Fruit fly (Drosophila melanogaster): ENCODE results near the gene Patsas.

Patsas gene

dm6 chr2L:12092041-12092440 is 11.0 kb downstream of the Patsas start:
- TF ChIP-seq CG7101 (tag; optimal IDR thresholded peaks at IDR 0.05) = no peak
- no peak for TF ChIP-seq CG11617 (GFP tag; optimal IDR thresholded peaks at IDR 0.05)
- TF ChIP-seq pad (GFP tag; optimal IDR thresholded peaks at IDR 0.05) = no peak
- no peak for TF ChIP-seq Hr96 (GFP tag; optimal IDR thresholded peaks at IDR 0.05)
- no peak for TF ChIP-seq CG7045 (GFP tag; optimal IDR thresholded peaks at IDR 0.05)
- no peak for TF ChIP-seq Clk (GFP tag; optimal IDR thresholded peaks at IDR 0.05)
- TF ChIP-seq CG1620 (GFP tag; optimal IDR thresholded peaks at IDR 0.05) = no peak
- no peak for TF ChIP-seq ovo (GFP tag; optimal IDR thresholded peaks at IDR 0.05)

dm6 chr2L:12091522-12091921 is 11.6 kb downstream of the Patsas start, which contains the start of gene Pex19:
Gene Pex19 (plus strand): TSS chr2L:12091822.
- no peak for TF ChIP-seq CG11617 (GFP tag; optimal IDR thresholded peaks at IDR 0.05)
- TF ChIP-seq tj (GFP tag; optimal IDR thresholded peaks at IDR 0.05) = no peak
- no peak for TF ChIP-seq ovo (GFP tag; optimal IDR thresholded peaks at IDR 0.05)
- no peak for TF ChIP-seq Clk (GFP tag; optimal IDR thresholded peaks at IDR 0.05)
- TF ChIP-seq toe (GFP tag; optimal IDR thresholded peaks at IDR 0.05) = no peak
- no peak for TF ChIP-seq CG7101 (tag; optimal IDR thresholded peaks at IDR 0.05)
- no peak for TF ChIP-seq CG5204 (GFP tag; optimal IDR thresholded peaks at IDR 0.05)
- no peak for TF ChIP-seq CG7045 (GFP tag; optimal IDR thresholded peaks at IDR 0.05)
- no peak for TF ChIP-seq cnc (optimal IDR thresholded peaks at IDR 0.05)
- no peak for TF ChIP-seq Crg-1 (GFP tag; optimal IDR thresholded peaks at IDR 0.05)
- no peak for TF ChIP-seq Mnt (GFP tag; optimal IDR thresholded peaks at IDR 0.05)
- TF ChIP-seq CG14711 (tag; optimal IDR thresholded peaks at IDR 0.05) = no peak
- no peak for TF ChIP-seq Hr96 (GFP tag; optimal IDR thresholded peaks at IDR 0.05)
- TF ChIP-seq bab1 (GFP tag; optimal IDR thresholded peaks at IDR 0.05) = no peak
- TF ChIP-seq kay (GFP tag; ENCODE audit: borderline replicate concordance) = no peak
- TF ChIP-seq CG12768 (GFP tag; optimal IDR thresholded peaks at IDR 0.05) = no peak
- no peak for TF ChIP-seq cic (GFP tag; optimal IDR thresholded peaks at IDR 0.05)
- TF ChIP-seq pad (GFP tag; optimal IDR thresholded peaks at IDR 0.05) = no peak

dm6 chr2L:12089145-12089544 is 13.9 kb downstream of the Patsas start:
- no peak for TF ChIP-seq CG14711 (tag; optimal IDR thresholded peaks at IDR 0.05)
- TF ChIP-seq pad (GFP tag; optimal IDR thresholded peaks at IDR 0.05) = no peak

DNA sequence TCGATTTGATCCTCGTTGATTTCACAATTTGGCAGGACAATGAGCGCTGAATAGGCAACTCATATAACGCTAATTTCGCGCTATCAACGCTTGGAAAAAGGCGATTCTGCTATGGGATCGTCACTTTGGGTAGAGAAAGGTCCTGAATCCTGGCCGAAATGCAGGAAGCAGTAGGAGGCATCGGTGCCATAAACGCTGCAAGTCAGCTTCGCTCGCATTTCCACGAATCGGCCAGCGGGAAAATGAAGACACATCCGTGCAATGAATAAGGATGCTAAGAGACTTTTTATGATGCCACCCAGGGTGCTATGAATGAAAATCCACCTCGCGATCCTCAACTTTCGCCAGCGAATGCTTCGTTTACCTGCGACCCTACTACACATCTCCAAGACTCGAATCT is 15.6 kb downstream of the Patsas start:
- TF ChIP-seq CG12768 (GFP tag; optimal IDR thresholded peaks at IDR 0.05) (no peak), Crg-1 (GFP tag; optimal IDR thresholded peaks at IDR 0.05) (no peak), kay (GFP tag; ENCODE audit: borderline replicate concordance) (no peak), cic (GFP tag; optimal IDR thresholded peaks at IDR 0.05) (no peak), toe (GFP tag; optimal IDR thresholded peaks at IDR 0.05) (no peak), CG33017 (tag; optimal IDR thresholded peaks at IDR 0.05) (no peak)

DNA sequence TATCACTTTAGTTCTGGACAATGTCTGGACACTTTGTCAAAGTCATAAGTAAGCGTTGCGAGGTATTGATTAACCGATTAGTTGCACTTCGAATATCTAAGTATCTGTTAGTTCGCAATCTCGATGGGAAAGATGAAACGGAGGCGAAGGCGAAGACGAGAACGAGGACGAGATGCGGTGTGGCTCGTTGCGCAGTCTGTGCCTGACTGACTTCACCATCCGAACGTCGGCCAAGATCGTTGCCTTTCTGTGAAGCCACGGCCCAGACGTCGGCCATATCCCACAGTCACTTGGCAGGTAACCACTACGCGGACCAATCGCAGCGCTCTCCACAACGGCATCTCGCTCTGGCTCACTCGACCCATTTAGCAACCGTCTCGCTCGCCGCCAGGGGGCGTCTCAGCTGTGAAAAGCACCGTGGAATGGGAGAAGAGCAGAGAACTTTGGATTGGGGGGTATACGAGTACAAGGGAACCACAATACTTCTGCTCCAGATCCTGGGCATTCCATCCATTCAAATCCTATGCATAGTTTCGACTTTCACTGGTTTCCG is 17.4 kb downstream of the Patsas start, which contains the start of gene prd:
Gene prd, minus strand, starts transcription at position 209 of the 553 bp plus-strand sequence.
- TF ChIP-seq ovo (GFP tag; optimal IDR thresholded peaks at IDR 0.05) (no peak), kay (GFP tag; ENCODE audit: borderline replicate concordance) (no peak), pad (GFP tag; optimal IDR thresholded peaks at IDR 0.05) (no peak), bab1 (GFP tag; optimal IDR thresholded peaks at IDR 0.05) (no peak), Clk (GFP tag; optimal IDR thresholded peaks at IDR 0.05) (no peak)

DNA sequence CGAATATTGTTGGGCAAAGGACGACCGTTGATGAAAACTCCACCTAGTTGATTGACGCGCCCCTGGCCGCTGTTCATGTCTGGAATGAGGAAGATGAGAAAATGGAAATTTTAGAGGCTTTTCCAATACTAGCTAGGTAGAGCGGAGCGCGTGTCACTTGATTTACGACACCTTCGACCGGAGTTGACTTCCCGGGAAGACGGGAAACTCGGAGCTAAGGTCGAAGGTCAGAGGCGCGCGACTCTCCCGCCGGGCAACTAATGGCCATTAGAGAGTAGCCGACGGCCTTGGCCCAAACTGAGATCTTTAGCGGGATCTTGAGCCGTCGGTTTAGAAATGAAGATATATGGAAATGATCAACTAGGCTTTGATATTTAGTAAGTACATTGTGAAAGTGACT is 18.1 kb downstream of the Patsas start:
- TF ChIP-seq bab1 (GFP tag; optimal IDR thresholded peaks at IDR 0.05) (no peak), kay (GFP tag; ENCODE audit: borderline replicate concordance) (no peak), ovo (GFP tag; optimal IDR thresholded peaks at IDR 0.05) (no peak), Mnt (GFP tag; optimal IDR thresholded peaks at IDR 0.05) (no peak), CG33017 (tag; optimal IDR thresholded peaks at IDR 0.05) (no peak), CG5204 (GFP tag; optimal IDR thresholded peaks at IDR 0.05) (no peak), Clk (GFP tag; optimal IDR thresholded peaks at IDR 0.05) (no peak), CG7045 (GFP tag; optimal IDR thresholded peaks at IDR 0.05) (no peak), cnc (optimal IDR thresholded peaks at IDR 0.05) (no peak), CG7101 (tag; optimal IDR thresholded peaks at IDR 0.05) (no peak)

dm6 chr2L:12081118-12081665 is 21.9 kb downstream of the Patsas start:
- TF ChIP-seq CG5204 (GFP tag; optimal IDR thresholded peaks at IDR 0.05) = no peak
- no peak for TF ChIP-seq Clk (GFP tag; optimal IDR thresholded peaks at IDR 0.05)
- TF ChIP-seq Crg-1 (GFP tag; optimal IDR thresholded peaks at IDR 0.05) = no peak
- no peak for TF ChIP-seq Mnt (GFP tag; optimal IDR thresholded peaks at IDR 0.05)
- TF ChIP-seq cic (GFP tag; optimal IDR thresholded peaks at IDR 0.05) = no peak
- no peak for TF ChIP-seq pad (GFP tag; optimal IDR thresholded peaks at IDR 0.05)
- TF ChIP-seq cnc (optimal IDR thresholded peaks at IDR 0.05) = no peak
- TF ChIP-seq CG11617 (GFP tag; optimal IDR thresholded peaks at IDR 0.05) = no peak
- TF ChIP-seq tj (GFP tag; optimal IDR thresholded peaks at IDR 0.05) = no peak
- no peak for TF ChIP-seq CG1620 (GFP tag; optimal IDR thresholded peaks at IDR 0.05)
- TF ChIP-seq toe (GFP tag; optimal IDR thresholded peaks at IDR 0.05) = no peak
- no peak for TF ChIP-seq bab1 (GFP tag; optimal IDR thresholded peaks at IDR 0.05)

Measured in whole organism, adult.